Fruit fly (Drosophila melanogaster) whole organism, embryonic: ENCODE data around the gene CG14194.

Experiments
- Atf-2 ChIP-seq: fragments of 200-800 bp; sonication (Bioruptor generic); optimal IDR thresholded peaks from 2 replicates; lab custom pipeline; 2016; ENCODE audit warnings: missing biosample characterization, missing genetic modification characterization
- Atf6 ChIP-seq: fragments of 200-800 bp; sonication (Bioruptor generic); IDR thresholded peaks from 2 replicates; pipeline ENCODE4 v1.3.6; 2022; ENCODE audit warnings: missing biosample characterization, missing genetic modification characterization
- B-H2 ChIP-seq: fragments of 200-800 bp; sonication (Bioruptor generic); optimal IDR thresholded peaks from 2 replicates; lab custom pipeline; 2018; ENCODE audit warnings: missing biosample characterization, mild to moderate bottlenecking, missing genetic modification characterization
- CG10543 ChIP-seq: fragments of 200-800 bp; sonication (Bioruptor generic); optimal IDR thresholded peaks from 3 replicates; lab custom pipeline; 2017; ENCODE audit warnings: missing biosample characterization, mild to moderate bottlenecking, missing genetic modification characterization, moderate library complexity
- CG13287 ChIP-seq: fragments of 200-800 bp; sonication (Bioruptor generic); IDR thresholded peaks from 2 replicates; pipeline ENCODE4 v1.3.6; 2022; ENCODE audit warnings: missing biosample characterization, missing genetic modification characterization; ENCODE audit not compliant: partially characterized antibody
- CG1603 ChIP-seq: fragments of 200-800 bp; sonication (Bioruptor generic); optimal IDR thresholded peaks from 2 replicates; lab custom pipeline; 2019; ENCODE audit warnings: missing biosample characterization, mild to moderate bottlenecking, missing genetic modification characterization, moderate library complexity
- CG16813 ChIP-seq: fragments of 200-800 bp; sonication (Bioruptor generic); IDR thresholded peaks from 3 replicates; pipeline ENCODE4 v1.3.6; 2022; ENCODE audit warnings: missing biosample characterization, missing genetic modification characterization; ENCODE audit not compliant: partially characterized antibody
- CG1832 ChIP-seq: fragments of 200-800 bp; sonication (Bioruptor generic); optimal IDR thresholded peaks from 2 replicates; lab custom pipeline; 2017; ENCODE audit warnings: missing biosample characterization, mild to moderate bottlenecking, missing genetic modification characterization, inconsistent platforms
- CG18599 ChIP-seq: fragments of 200-800 bp; sonication (Bioruptor generic); optimal IDR thresholded peaks from 3 replicates; lab custom pipeline; 2017; ENCODE audit warnings: missing biosample characterization, missing genetic modification characterization, mild to moderate bottlenecking, moderate library complexity, missing genetic modification reagents
- CG2678 ChIP-seq: fragments of 200-800 bp; sonication (Bioruptor generic); optimal IDR thresholded peaks from 3 replicates; lab custom pipeline; 2019; ENCODE audit warnings: missing biosample characterization, mild to moderate bottlenecking, missing genetic modification characterization, moderate library complexity
- CG2712 ChIP-seq: fragments of 200-800 bp; optimal IDR thresholded peaks from 3 replicates; lab custom pipeline; 2019; ENCODE audit warnings: missing biosample characterization, mild to moderate bottlenecking, missing genetic modification characterization, moderate library complexity
- CG2889 ChIP-seq: fragments of 200-800 bp; sonication (Bioruptor generic); IDR thresholded peaks from 3 replicates; pipeline ENCODE4 v1.3.6; 2022; ENCODE audit warnings: missing biosample characterization, missing genetic modification characterization
- CG34376 ChIP-seq: fragments of 200-800 bp; sonication (Bioruptor generic); optimal IDR thresholded peaks from 2 replicates; lab custom pipeline; 2018; ENCODE audit warnings: missing biosample characterization, mild to moderate bottlenecking, missing genetic modification characterization
- CG3838 ChIP-seq: fragments of 200-800 bp; sonication (Bioruptor generic); optimal IDR thresholded peaks from 3 replicates; lab custom pipeline; 2016; ENCODE audit warnings: missing biosample characterization, missing genetic modification characterization
- CG3847 ChIP-seq: fragments of 200-800 bp; sonication (Bioruptor generic); IDR thresholded peaks from 2 replicates; pipeline ENCODE4 v1.3.6; 2022; ENCODE audit warnings: missing biosample characterization, missing genetic modification characterization
- CG4424 ChIP-seq: fragments of 200-800 bp; sonication (Bioruptor generic); optimal IDR thresholded peaks from 3 replicates; lab custom pipeline; 2016; ENCODE audit warnings: missing biosample characterization, missing genetic modification characterization
- CG7556 ChIP-seq: fragments of 200-800 bp; sonication (Bioruptor generic); optimal IDR thresholded peaks from 2 replicates; lab custom pipeline; 2017; ENCODE audit warnings: missing biosample characterization, mild to moderate bottlenecking, missing genetic modification characterization
- CG8944 ChIP-seq: fragments of 200-800 bp; sonication (Bioruptor generic); optimal IDR thresholded peaks from 3 replicates; lab custom pipeline; 2016; ENCODE audit warnings: missing biosample characterization, missing genetic modification characterization
- CHES-1-like ChIP-seq: fragments of 200-800 bp; sonication (Bioruptor generic); optimal IDR thresholded peaks from 2 replicates; lab custom pipeline; 2016; ENCODE audit warnings: missing biosample characterization, missing genetic modification characterization
- Camta ChIP-seq: fragments of 200-800 bp; sonication (Bioruptor generic); optimal IDR thresholded peaks from 2 replicates; lab custom pipeline; 2016; ENCODE audit warnings: missing biosample characterization, missing genetic modification characterization
- CrebB ChIP-seq: fragments of 200-800 bp; sonication (Bioruptor generic); optimal IDR thresholded peaks from 3 replicates; lab custom pipeline; 2018; ENCODE audit warnings: missing biosample characterization, mild to moderate bottlenecking, missing genetic modification characterization
- GATAe ChIP-seq: fragments of 200-800 bp; sonication (Bioruptor generic); conservative IDR thresholded peaks from 2 replicates; pipeline ENCODE4 v1.3.6; 2022; ENCODE audit warnings: missing biosample characterization, missing genetic modification characterization
- Hr78 ChIP-seq, 2 experiments: fragments of 200-800 bp in 1 of 2; fragments of >200 bp in 1 of 2; sonication (Bioruptor generic) in 1 of 2; optimal IDR thresholded peaks; 2 replicates each; lab custom pipeline; 2017 to 2019; ENCODE audit warnings: missing biosample characterization in 2 of 2, missing genetic modification characterization in 2 of 2, mild to moderate bottlenecking in 1 of 2, moderate library complexity in 1 of 2
- NFAT ChIP-seq: fragments of 200-800 bp; sonication (Bioruptor generic); IDR thresholded peaks from 2 replicates; pipeline ENCODE4 v1.3.6; 2022; ENCODE audit warnings: missing biosample characterization, missing genetic modification characterization
- NK7.1 ChIP-seq: fragments of 200-800 bp; sonication (Bioruptor generic); optimal IDR thresholded peaks from 3 replicates; lab custom pipeline; 2016; ENCODE audit warnings: missing biosample characterization, missing genetic modification characterization
- Nf-YC ChIP-seq: fragments of 200-800 bp; optimal IDR thresholded peaks from 3 replicates; lab custom pipeline; 2019; ENCODE audit warnings: missing biosample characterization, mild to moderate bottlenecking, missing genetic modification characterization, moderate library complexity
- Side ChIP-seq: fragments of 200-800 bp; sonication (Bioruptor generic); optimal IDR thresholded peaks from 2 replicates; lab custom pipeline; 2016; ENCODE audit warnings: missing biosample characterization, missing genetic modification characterization
- TFAM ChIP-seq: fragments of 200-800 bp; sonication (Bioruptor generic); optimal IDR thresholded peaks from 2 replicates; lab custom pipeline; 2017; ENCODE audit warnings: missing biosample characterization, missing genetic modification characterization, inconsistent platforms
- Tbp ChIP-seq: fragments of >200 bp; optimal IDR thresholded peaks from 2 replicates; lab custom pipeline; 2018; ENCODE audit warnings: missing biosample characterization, missing genetic modification characterization
- Usf ChIP-seq: fragments of 200-800 bp; sonication (Bioruptor generic); optimal IDR thresholded peaks from 2 replicates; lab custom pipeline; 2017; ENCODE audit warnings: missing genotype, missing biosample characterization, missing genetic modification characterization
- Vsx1 ChIP-seq: fragments of 200-800 bp; sonication (Bioruptor generic); optimal IDR thresholded peaks from 2 replicates; lab custom pipeline; 2017; ENCODE audit warnings: missing biosample characterization, mild to moderate bottlenecking, missing genetic modification characterization, missing genetic modification reagents
- az2 ChIP-seq: fragments of 200-800 bp; sonication (Bioruptor generic); optimal IDR thresholded peaks from 3 replicates; lab custom pipeline; 2016; ENCODE audit warnings: missing biosample characterization, missing genetic modification characterization
- cas ChIP-seq: fragments of 200-800 bp; sonication (Bioruptor generic); IDR thresholded peaks from 2 replicates; pipeline ENCODE4 v1.3.6; 2022; ENCODE audit warnings: missing biosample characterization, missing genetic modification characterization
- crc ChIP-seq: fragments of 200-800 bp; sonication (Bioruptor generic); optimal IDR thresholded peaks from 2 replicates; lab custom pipeline; 2016; ENCODE audit warnings: missing biosample characterization, missing genetic modification characterization
- eve ChIP-seq, 2 experiments: fragments of >200 bp; optimal IDR thresholded peaks; 2 replicates each; lab custom pipeline; 2017; ENCODE audit warnings: missing biosample characterization in 2 of 2, missing genetic modification characterization in 2 of 2
- fd102C ChIP-seq: fragments of 200-800 bp; sonication (Bioruptor generic); optimal IDR thresholded peaks from 2 replicates; lab custom pipeline; 2018; ENCODE audit warnings: missing biosample characterization, mild to moderate bottlenecking, missing genetic modification characterization, moderate library complexity
- fd96Cb ChIP-seq: fragments of 200-800 bp; sonication (Bioruptor generic); optimal IDR thresholded peaks from 2 replicates; lab custom pipeline; 2018; ENCODE audit warnings: missing biosample characterization, mild to moderate bottlenecking, missing genetic modification characterization, moderate library complexity
- fu2 ChIP-seq: fragments of 200-800 bp; sonication (Bioruptor generic); optimal IDR thresholded peaks from 2 replicates; lab custom pipeline; 2016; ENCODE audit warnings: missing biosample characterization, missing genetic modification characterization
- mirr ChIP-seq: fragments of 200-800 bp; sonication (Bioruptor generic); optimal IDR thresholded peaks from 3 replicates; lab custom pipeline; 2018; ENCODE audit warnings: missing biosample characterization, mild to moderate bottlenecking, missing genetic modification characterization
- pros ChIP-seq: fragments of 200-800 bp; sonication (Bioruptor generic); optimal IDR thresholded peaks from 3 replicates; lab custom pipeline; 2019; ENCODE audit warnings: missing biosample characterization, mild to moderate bottlenecking, missing genetic modification characterization, moderate library complexity
- pum ChIP-seq: fragments of 200-800 bp; sonication (Bioruptor generic); optimal IDR thresholded peaks from 2 replicates; lab custom pipeline; 2016; ENCODE audit warnings: missing biosample characterization, missing genetic modification characterization
- row ChIP-seq: fragments of 200-800 bp; sonication (Bioruptor generic); IDR thresholded peaks from 3 replicates; pipeline ENCODE4 v1.3.6; 2022; ENCODE audit warnings: missing biosample characterization, missing genetic modification characterization
- twi ChIP-seq: fragments of 200-800 bp; optimal IDR thresholded peaks from 2 replicates; lab custom pipeline; 2019; ENCODE audit warnings: missing biosample characterization, mild to moderate bottlenecking, missing genetic modification characterization, moderate library complexity
- wdn ChIP-seq: fragments of 200-800 bp; sonication (Bioruptor generic); IDR thresholded peaks from 2 replicates; pipeline ENCODE4 v1.3.6; 2022; ENCODE audit warnings: missing biosample characterization, missing genetic modification characterization
- yki ChIP-seq: fragments of >200 bp; optimal IDR thresholded peaks from 3 replicates; lab custom pipeline; 2018

CG14194 gene

dm6 chrX:19153288-19154130 is 39.8 kb upstream of the CG14194 start (continued):
- TF ChIP-seq yki (lab: Kevin White, UChicago) = peak; percentile 75
- peak; percentile 5 for TF ChIP-seq CG2678 (tag; lab: Kevin White, UChicago)
- no peak for TF ChIP-seq Vsx1 (GFP tag; lab: Kevin White, UChicago)
- TF ChIP-seq CG3838 (GFP tag; lab: Kevin White, UChicago) = no peak
- peak; percentile 49; the same call in 1 of the 2 replicates for TF ChIP-seq CG13287 (GFP tag; lab: Robert Waterston, UW)
- peak; percentile 32; the same call in 1 of the 2 replicates for TF ChIP-seq NFAT (GFP tag; lab: Robert Waterston, UW)
- TF ChIP-seq CG18599 (GFP tag; lab: Kevin White, UChicago) = peak; percentile 48
- TF ChIP-seq row (GFP tag; lab: Robert Waterston, UW) = peak; percentile 6; the same call in 1 of the 3 replicates
- TF ChIP-seq Nf-YC (tag; lab: Kevin White, UChicago) = peak; percentile 48
- TF ChIP-seq CG16813 (GFP tag; lab: Robert Waterston, UW) = 0 out of 3 replicates have a peak, but pooled peaks have one; percentile 13
- peak; percentile 61 for TF ChIP-seq CG34376
- peak; percentile 4 for TF ChIP-seq Side (GFP tag; lab: Kevin White, UChicago)

- no peak for TF ChIP-seq CG2712 (tag; lab: Kevin White, UChicago)
- no peak for TF ChIP-seq B-H2 (GFP tag; lab: Kevin White, UChicago)
- TF ChIP-seq CG1603 = no peak
- TF ChIP-seq eve (GFP tag; optimal IDR thresholded peaks at IDR 0.05; lab: Kevin White, UChicago) = no peak
- no peak for TF ChIP-seq Usf
- peak in 1 of 2 experiments; percentile 95 for TF ChIP-seq Hr78 (GFP tag; optimal IDR thresholded peaks at IDR 0.05; lab: Kevin White, UChicago)
Measured at dm6 chrX:19154249-19154648, 39.1 kb upstream of the CG14194 start.

- TF ChIP-seq CG8944 (GFP tag; lab: Kevin White, UChicago) (peak; percentile 82), mirr (GFP tag; lab: Kevin White, UChicago) (no peak), twi (peak; percentile 76), fd102C (GFP tag; lab: Kevin White, UChicago) (peak; percentile 84), Camta (GFP tag; lab: Kevin White, UChicago) (peak; percentile 86), fu2 (peak; percentile 47), pum (peak; percentile 87), Tbp (GFP tag; lab: Kevin White, UChicago) (no peak), yki (lab: Kevin White, UChicago) (no peak), CG1832 (GFP tag; lab: Kevin White, UChicago) (no peak), CrebB (tag; lab: Kevin White, UChicago) (peak; percentile 70), az2 (GFP tag; lab: Kevin White, UChicago) (peak; percentile 84), pros (GFP tag; lab: Kevin White, UChicago) (peak; percentile 50), NFAT (GFP tag; lab: Robert Waterston, UW) (no peak), CG4424 (GFP tag; lab: Kevin White, UChicago) (peak; percentile 91), fd96Cb (tag; lab: Kevin White, UChicago) (peak; percentile 92), CG2889 (GFP tag; lab: Robert Waterston, UW) (peak; percentile 61; the same call in 1 of the 3 replicates), Atf-2 (GFP tag; lab: Kevin White, UChicago) (peak; percentile 81), wdn (GFP tag; lab: Robert Waterston, UW) (0 out of 2 replicates have a peak, but pooled peaks have one; percentile 16), GATAe (GFP tag; lab: Robert Waterston, UW) (no peak), Atf6 (GFP tag; lab: Robert Waterston, UW) (peak; percentile 56; the same call in 1 of the 2 replicates), CG7556 (GFP tag; lab: Kevin White, UChicago) (peak; percentile 77), CG3847 (GFP tag; lab: Robert Waterston, UW) (peak; percentile 64; the same call in 1 of the 2 replicates), CG10543 (GFP tag; lab: Kevin White, UChicago) (no peak), NK7.1 (GFP tag; lab: Kevin White, UChicago) (peak; percentile 83), cas (GFP tag; lab: Robert Waterston, UW) (no peak), TFAM (GFP tag; lab: Kevin White, UChicago) (peak; percentile 58), CHES-1-like (GFP tag; lab: Kevin White, UChicago) (peak; percentile 83), crc (GFP tag; lab: Kevin White, UChicago) (peak; percentile 72), Usf (peak; percentile 71)
Measured at dm6 chrX:19154998-19155397, 38.4 kb upstream of the CG14194 start.
